Worm (Caenorhabditis elegans) whole organism, midembryonic: ENCODE measurements around the gene sru-23.

Experiments used
- T22C8.4 ChIP-seq: fragments of 200-800 bp; sonication (Bioruptor generic); IDR thresholded peaks from 2 replicates; pipeline ENCODE4 v1.3.6; 2022; ENCODE audit warnings: missing genetic modification characterization, missing compliant biosample characterization
- klf-2 ChIP-seq: fragments of 200-800 bp; sonication (Bioruptor generic); conservative IDR thresholded peaks from 2 replicates; pipeline ENCODE4 v1.3.6; 2022; ENCODE audit warnings: missing genetic modification reagents, missing genetic modification characterization, missing compliant biosample characterization
- med-1 ChIP-seq: sonication (generic microtip); optimal IDR thresholded peaks from 2 replicates; lab custom pipeline; 2017; ENCODE audit warnings: missing genetic modification characterization, mild to moderate bottlenecking, missing compliant biosample characterization, antibody characterized with exemption, missing genetic modification reagents; ENCODE audit not compliant: insufficient read depth
- ztf-23 ChIP-seq: fragments of 200-800 bp; sonication (Bioruptor generic); IDR thresholded peaks from 2 replicates; pipeline ENCODE4 v1.3.6; 2022; ENCODE audit warnings: missing genetic modification reagents, missing genetic modification characterization, missing compliant biosample characterization
- ztf-29 ChIP-seq: fragments of 200-800 bp; sonication (Bioruptor generic); IDR thresholded peaks from 2 replicates; pipeline ENCODE4 v1.3.6; 2022; ENCODE audit warnings: missing genetic modification reagents, missing genetic modification characterization, missing compliant biosample characterization

DNA sequence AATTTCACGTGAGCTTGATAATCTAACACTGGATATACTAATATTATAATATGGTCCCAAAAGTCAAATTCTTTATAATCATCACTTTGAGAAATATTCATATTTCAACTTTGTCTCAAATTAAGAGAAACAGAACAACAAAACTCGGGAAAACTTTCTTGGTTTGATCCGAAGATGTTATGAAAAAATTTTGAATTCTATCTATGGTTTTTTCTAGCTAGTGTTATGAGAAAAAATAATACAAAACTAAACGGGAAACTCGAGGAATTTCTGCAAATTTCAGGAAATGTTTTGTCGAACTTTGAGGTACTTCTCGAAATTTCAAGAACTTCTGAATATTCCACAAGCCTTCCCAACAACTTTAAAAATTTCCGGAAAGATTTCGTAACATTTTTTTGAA, 21.5 kb downstream of the sru-23 start, which contains the start of gene srw-59:
- TF ChIP-seq T22C8.4 (GFP tag; lab: Robert Waterston, UW): no peak
- TF ChIP-seq ztf-23 (GFP tag; lab: Robert Waterston, UW): no peak
- no peak for TF ChIP-seq klf-2 (GFP tag; lab: Robert Waterston, UW)
- TF ChIP-seq ztf-29 (GFP tag; lab: Robert Waterston, UW): no peak
- TF ChIP-seq med-1: no peak
